ENCODE assay signal across 2 fruit fly cellular contexts in genomic region chr3R:13073174-13073573, dm6.
TF ChIP-seq lines count a peak whose summit lies in the region.

No protein-coding gene starts in this region.

- no peak for TF ChIP-seq CTCF in whole organism, embryonic (GFP tag; optimal IDR thresholded peaks at IDR 0.05; lab: Kevin White, UChicago)

TF ChIP-seq in whole organism, embryonic, 481 proteins besides CTCF, POLR2A, EP300 and RAD21:
- TF ChIP-seq ewg (GFP tag; optimal IDR thresholded peaks at IDR 0.05; lab: Kevin White, UChicago) (peak; percentile 12), Mrtf (GFP tag; IDR thresholded peaks at IDR 0.05; lab: Robert Waterston, UW) (no peak), CG4730 (GFP tag; IDR thresholded peaks at IDR 0.05; lab: Robert Waterston, UW) (no peak), zfh2 (GFP tag; optimal IDR thresholded peaks at IDR 0.05; lab: Kevin White, UChicago) (no peak), CG16863 (GFP tag; optimal IDR thresholded peaks at IDR 0.05; lab: Kevin White, UChicago) (no peak), D19B (GFP tag; optimal IDR thresholded peaks at IDR 0.05; lab: Kevin White, UChicago) (no peak), cg (GFP tag; optimal IDR thresholded peaks at IDR 0.05; lab: Kevin White, UChicago) (peak; percentile 63), Hr39 (optimal IDR thresholded peaks at IDR 0.05; lab: Kevin White, UChicago) (peak; percentile 4), CG6654 (GFP tag; optimal IDR thresholded peaks at IDR 0.05; lab: Kevin White, UChicago) (no peak), CG8290 (GFP tag; optimal IDR thresholded peaks at IDR 0.05; lab: Kevin White, UChicago) (no peak), CG8290 (tag; optimal IDR thresholded peaks at IDR 0.05; lab: Kevin White, UChicago) (no peak), chn (GFP tag; optimal IDR thresholded peaks at IDR 0.05; lab: Kevin White, UChicago) (no peak), z (GFP tag; IDR thresholded peaks at IDR 0.05; lab: Robert Waterston, UW) (peak; percentile 93), CG1792 (GFP tag; optimal IDR thresholded peaks at IDR 0.05; lab: Kevin White, UChicago) (no peak), Nf-YC (tag; optimal IDR thresholded peaks at IDR 0.05; lab: Kevin White, UChicago) (peak; percentile 86), Nf-YB (GFP tag; optimal IDR thresholded peaks at IDR 0.05; lab: Kevin White, UChicago) (peak; percentile 78), row (GFP tag; IDR thresholded peaks at IDR 0.05; lab: Robert Waterston, UW) (no peak), Deaf1 (tag; optimal IDR thresholded peaks at IDR 0.05; lab: Kevin White, UChicago) (peak; percentile 42), sima (GFP tag; optimal IDR thresholded peaks at IDR 0.05; lab: Kevin White, UChicago) (no peak), lola (GFP tag; optimal IDR thresholded peaks at IDR 0.05; lab: Kevin White, UChicago) (no peak), HLH3B (GFP tag; IDR thresholded peaks at IDR 0.05; lab: Robert Waterston, UW) (no peak), pho (GFP tag; optimal IDR thresholded peaks at IDR 0.05; lab: Kevin White, UChicago) (no peak)

TF ChIP-seq in whole organism, prepupa, 60 proteins besides CTCF, POLR2A, EP300 and RAD21:
- TF ChIP-seq ss (GFP tag; optimal IDR thresholded peaks at IDR 0.05; lab: Kevin White, UChicago): no peak
- peak; percentile 3 for TF ChIP-seq Eip78C (GFP tag; lab: Kevin White, UChicago)
- no peak for TF ChIP-seq CG10669 (GFP tag; optimal IDR thresholded peaks at IDR 0.05; lab: Kevin White, UChicago)
- no peak for TF ChIP-seq eg (GFP tag; IDR thresholded peaks at IDR 0.05; lab: Robert Waterston, UW)
- TF ChIP-seq CG8632 (GFP tag; optimal IDR thresholded peaks at IDR 0.05; lab: Kevin White, UChicago): no peak

Comparison
In these comparisons a context has a peak if more than half of its experiments do, and no peak if none do; other contexts are left out.
1. Of the 7 proteins assayed by ChIP-seq in both whole organism, embryonic and whole organism, prepupa: peak only in whole organism, embryonic: Hr39; only in whole organism, prepupa: none; in both: none; in neither: 6.